Worm (Caenorhabditis elegans) whole organism, early embryonic: ENCODE data around the gene ent-5.

Experiments used
- B0310.2 ChIP-seq: sonication (generic microtip); optimal IDR thresholded peaks from 2 replicates; lab custom pipeline; 2016; ENCODE audit warnings: mild to moderate bottlenecking, missing genetic modification characterization, missing compliant biosample characterization
- aly-1 ChIP-seq: sonication (generic microtip); optimal IDR thresholded peaks from 2 replicates; lab custom pipeline; 2016; ENCODE audit warnings: missing genetic modification characterization, missing compliant biosample characterization
- ceh-13 ChIP-seq: fragments of 200-800 bp; sonication (Bioruptor generic); optimal IDR thresholded peaks from 2 replicates; lab custom pipeline; 2018; ENCODE audit warnings: mild to moderate bottlenecking, missing genetic modification characterization, missing compliant biosample characterization
- ets-7 ChIP-seq: sonication (generic microtip); optimal IDR thresholded peaks from 2 replicates; lab custom pipeline; 2016; ENCODE audit warnings: missing genotype, missing genetic modification characterization, missing compliant biosample characterization
- flt-1 ChIP-seq: fragments of 200-800 bp; sonication (Bioruptor generic); IDR thresholded peaks from 2 replicates; pipeline ENCODE4 v1.3.6; 2022; ENCODE audit warnings: missing genetic modification characterization, missing compliant biosample characterization

Gene ent-5

DNA sequence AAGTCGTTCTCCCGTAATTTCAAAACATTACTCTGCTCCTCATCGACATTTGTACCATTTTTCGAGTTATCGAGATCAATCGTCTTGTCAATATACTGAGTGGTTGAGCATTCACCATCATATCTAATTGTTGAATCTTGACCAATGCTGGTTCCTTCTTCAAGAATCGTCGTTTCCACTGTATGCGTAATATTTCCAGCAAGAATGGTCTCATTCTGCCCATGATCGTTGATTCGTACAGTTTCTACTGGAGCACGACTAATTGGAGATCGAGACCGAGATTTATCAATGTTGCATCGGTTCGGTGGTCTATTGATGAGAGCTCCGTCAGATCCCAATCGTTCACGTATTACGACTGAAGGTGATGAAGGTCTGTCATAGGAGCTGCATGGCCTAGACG is 49.5 kb downstream of the ent-5 start:
- no peak for TF ChIP-seq flt-1
- TF ChIP-seq ceh-13 = no peak
- TF ChIP-seq ets-7 (tag; lab: Kevin White, UChicago) = no peak
- no peak for TF ChIP-seq aly-1 (tag; lab: Kevin White, UChicago)
- no peak for TF ChIP-seq B0310.2 (tag; lab: Kevin White, UChicago)
